Worm (Caenorhabditis elegans): ENCODE measurements around the gene syx-18.

DNA sequence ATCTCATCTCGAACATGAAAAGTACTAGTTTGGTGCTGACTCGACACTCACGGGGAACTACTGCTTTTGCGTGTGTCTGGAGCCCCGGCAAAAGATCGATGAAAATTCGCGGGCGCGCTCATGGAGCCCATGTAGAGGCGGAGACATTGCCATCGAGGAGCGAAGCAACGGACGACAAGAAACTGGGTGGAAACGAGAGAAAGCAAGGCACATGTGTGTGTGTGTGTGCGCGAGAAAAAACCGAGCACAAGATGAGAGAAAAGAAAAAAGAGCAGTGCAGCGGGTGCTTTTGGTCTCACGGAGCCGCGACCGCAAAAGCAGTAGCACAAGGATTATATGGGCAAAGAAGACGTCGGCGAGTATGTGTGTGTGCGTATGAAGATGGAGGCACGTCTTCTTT lies 3.5 kb upstream of the syx-18 start:
- peak; percentile 76 for TF ChIP-seq him-1 (tag; optimal IDR thresholded peaks at IDR 0.05)
- no peak for TF ChIP-seq W03F9.2 (tag; optimal IDR thresholded peaks at IDR 0.05)
- TF ChIP-seq dao-5 (tag; optimal IDR thresholded peaks at IDR 0.05) = no peak

Measured in whole organism, L4/young adult.